Worm (Caenorhabditis elegans): Measurements from ENCODE around the gene vab-19.

ce11 chrII:2399810-2400209 lies 43.3 kb upstream of the vab-19 start:
- TF ChIP-seq ama-1 (optimal IDR thresholded peaks at IDR 0.05) (no peak), flt-1 (GFP tag; IDR thresholded peaks at IDR 0.05) (no peak), aly-1 (tag; optimal IDR thresholded peaks at IDR 0.05) (no peak), ets-7 (tag; optimal IDR thresholded peaks at IDR 0.05) (no peak), sea-1 (GFP tag; conservative IDR thresholded peaks at IDR 0.05) (no peak), tra-4 (tag; optimal IDR thresholded peaks at IDR 0.05) (no peak)
